Worm (Caenorhabditis elegans): ENCODE data around the gene srz-66.

Gene srz-66

ce11 chrV:17208045-17208444, 40.7 kb upstream of the srz-66 start, which contains the start of gene Y68A4A.13:
Gene Y68A4A.13, minus strand, starts transcription at chrV:17208145.
- TF ChIP-seq sptf-1 (tag; optimal IDR thresholded peaks at IDR 0.05) (no peak), lsy-2 (tag; optimal IDR thresholded peaks at IDR 0.05) (no peak)

ce11 chrV:17206469-17206868, 39.1 kb upstream of the srz-66 start:
- TF ChIP-seq lsy-2 (tag; optimal IDR thresholded peaks at IDR 0.05) (no peak), nhr-28 (tag; optimal IDR thresholded peaks at IDR 0.05) (no peak), lin-13 (tag; optimal IDR thresholded peaks at IDR 0.05) (no peak), hlh-1 (tag; optimal IDR thresholded peaks at IDR 0.05) (no peak), nhr-76 (tag; optimal IDR thresholded peaks at IDR 0.05) (no peak), blmp-1 (tag; optimal IDR thresholded peaks at IDR 0.05) (no peak), nhr-237 (tag; optimal IDR thresholded peaks at IDR 0.05) (no peak), mep-1 (tag; optimal IDR thresholded peaks at IDR 0.05) (no peak), sptf-1 (tag; optimal IDR thresholded peaks at IDR 0.05) (no peak), lin-32 (GFP tag; optimal IDR thresholded peaks at IDR 0.05) (no peak), mls-2 (tag; optimal IDR thresholded peaks at IDR 0.05) (no peak), drap-1 (GFP tag; optimal IDR thresholded peaks at IDR 0.05) (no peak), mab-5 (tag; optimal IDR thresholded peaks at IDR 0.05) (no peak), cnd-1 (tag; optimal IDR thresholded peaks at IDR 0.05) (no peak), sem-2 (GFP tag; optimal IDR thresholded peaks at IDR 0.05) (no peak), ceh-39 (tag; optimal IDR thresholded peaks at IDR 0.05) (no peak)

- TF ChIP-seq mab-5 (tag; optimal IDR thresholded peaks at IDR 0.05) (no peak), M03D4.4 (tag; optimal IDR thresholded peaks at IDR 0.05) (no peak), nhr-2 (tag; optimal IDR thresholded peaks at IDR 0.05) (no peak), elt-1 (tag; optimal IDR thresholded peaks at IDR 0.05; ENCODE audit: borderline replicate concordance, insufficient read depth) (no peak), flh-1 (GFP tag; optimal IDR thresholded peaks at IDR 0.05) (no peak)
Measured at ce11 chrV:17201847-17202246, 34.5 kb upstream of the srz-66 start, which contains the start of gene Y68A4A.10. Gene Y68A4A.10, plus strand, starts transcription at chrV:17202147.

- TF ChIP-seq unc-120 (tag; optimal IDR thresholded peaks at IDR 0.05; ENCODE audit: poor library complexity, severe bottlenecking) (no peak), nhr-2 (tag; optimal IDR thresholded peaks at IDR 0.05) (no peak), bed-3 (GFP tag; optimal IDR thresholded peaks at IDR 0.05) (no peak), unc-62 (GFP tag; optimal IDR thresholded peaks at IDR 0.05) (no peak), blmp-1 (tag; optimal IDR thresholded peaks at IDR 0.05) (no peak)
Measured at ce11 chrV:17198926-17199325, 31.6 kb upstream of the srz-66 start, which contains the start of gene srz-96. Gene srz-96, plus strand, starts transcription at chrV:17199226.

- TF ChIP-seq unc-39 (tag; optimal IDR thresholded peaks at IDR 0.05) (no peak), nhr-76 (tag; optimal IDR thresholded peaks at IDR 0.05) (no peak), ham-2 (GFP tag; optimal IDR thresholded peaks at IDR 0.05) (no peak), ceh-39 (tag; optimal IDR thresholded peaks at IDR 0.05) (no peak), nhr-12 (tag; optimal IDR thresholded peaks at IDR 0.05) (no peak), nhr-28 (tag; optimal IDR thresholded peaks at IDR 0.05) (no peak), pha-4 (tag; optimal IDR thresholded peaks at IDR 0.05) (no peak), cnd-1 (tag; optimal IDR thresholded peaks at IDR 0.05) (no peak), mab-5 (tag; optimal IDR thresholded peaks at IDR 0.05) (no peak), drap-1 (GFP tag; optimal IDR thresholded peaks at IDR 0.05) (no peak), ces-1 (GFP tag; optimal IDR thresholded peaks at IDR 0.05) (no peak), elt-1 (tag; optimal IDR thresholded peaks at IDR 0.05; ENCODE audit: borderline replicate concordance, insufficient read depth) (no peak), nhr-2 (tag; optimal IDR thresholded peaks at IDR 0.05) (no peak)
Measured at ce11 chrV:17192238-17192637, 24.9 kb upstream of the srz-66 start, which contains the start of gene srz-47. Gene srz-47, minus strand, starts transcription at chrV:17192338.

- TF ChIP-seq ceh-39 (tag; optimal IDR thresholded peaks at IDR 0.05) = no peak
- no peak for TF ChIP-seq elt-1 (tag; optimal IDR thresholded peaks at IDR 0.05; ENCODE audit: borderline replicate concordance, insufficient read depth)
- TF ChIP-seq M03D4.4 (tag; optimal IDR thresholded peaks at IDR 0.05) = no peak
- no peak for TF ChIP-seq mab-5 (tag; optimal IDR thresholded peaks at IDR 0.05)
- no peak for TF ChIP-seq bed-3 (GFP tag; optimal IDR thresholded peaks at IDR 0.05)
- no peak for TF ChIP-seq drap-1 (GFP tag; optimal IDR thresholded peaks at IDR 0.05)
- TF ChIP-seq nhr-12 (tag; optimal IDR thresholded peaks at IDR 0.05) = no peak
- no peak for TF ChIP-seq mep-1 (tag; optimal IDR thresholded peaks at IDR 0.05)
- TF ChIP-seq pha-4 (tag; optimal IDR thresholded peaks at IDR 0.05) = no peak
- no peak for TF ChIP-seq unc-120 (tag; optimal IDR thresholded peaks at IDR 0.05; ENCODE audit: poor library complexity, severe bottlenecking)
- TF ChIP-seq ceh-83 (GFP tag; optimal IDR thresholded peaks at IDR 0.05) = no peak
- TF ChIP-seq ztf-11 (tag; optimal IDR thresholded peaks at IDR 0.05) = no peak
- TF ChIP-seq flh-1 (GFP tag; optimal IDR thresholded peaks at IDR 0.05) = no peak
Measured at ce11 chrV:17190399-17190798, 23.0 kb upstream of the srz-66 start, which contains the start of gene str-199. Gene str-199, minus strand, starts transcription at chrV:17190499.
